Fruit fly (Drosophila melanogaster) whole organism, pupa: ENCODE data around the gene Atac1.

ENCODE experiments used
- CG10348 ChIP-seq: fragments of 200-800 bp; sonication (Bioruptor generic); IDR thresholded peaks from 2 replicates; pipeline ENCODE4 v1.3.6; 2022; ENCODE audit warnings: missing biosample characterization, missing genetic modification characterization
- CG12605 ChIP-seq: fragments of 200-800 bp; sonication (Bioruptor generic); IDR thresholded peaks from 2 replicates; pipeline ENCODE4 v1.3.6; 2022; ENCODE audit warnings: missing biosample characterization, missing genetic modification characterization
- CG13204 ChIP-seq: fragments of 200-800 bp; sonication (Bioruptor generic); optimal IDR thresholded peaks from 2 replicates; lab custom pipeline; 2018; ENCODE audit warnings: missing biosample characterization, mild to moderate bottlenecking, missing genetic modification characterization, moderate library complexity
- CG14655 ChIP-seq: fragments of 200-800 bp; sonication (Bioruptor generic); optimal IDR thresholded peaks from 3 replicates; lab custom pipeline; 2017; ENCODE audit warnings: mild to moderate bottlenecking, missing biosample characterization, missing genetic modification reagents, missing genetic modification characterization
- CG15710 ChIP-seq: fragments of 200-800 bp; sonication (Bioruptor generic); optimal IDR thresholded peaks from 2 replicates; lab custom pipeline; 2018; ENCODE audit warnings: missing biosample characterization, mild to moderate bottlenecking, missing genetic modification characterization, moderate library complexity
- CG17806 ChIP-seq: fragments of 200-800 bp; sonication (Bioruptor generic); optimal IDR thresholded peaks from 2 replicates; lab custom pipeline; 2018; ENCODE audit warnings: missing biosample characterization, mild to moderate bottlenecking, missing genetic modification characterization, moderate library complexity
- CG32121 ChIP-seq: fragments of 200-800 bp; sonication (Bioruptor generic); IDR thresholded peaks from 2 replicates; pipeline ENCODE4 v1.3.6; 2022; ENCODE audit warnings: missing biosample characterization, missing genetic modification characterization
- CG34367 ChIP-seq: fragments of 200-800 bp; sonication (Bioruptor generic); optimal IDR thresholded peaks from 2 replicates; lab custom pipeline; 2018; ENCODE audit warnings: missing biosample characterization, mild to moderate bottlenecking, missing genetic modification characterization
- CG4496 ChIP-seq: fragments of 200-800 bp; sonication (Bioruptor generic); IDR thresholded peaks from 3 replicates; pipeline ENCODE4 v1.3.6; 2022; ENCODE audit warnings: missing biosample characterization, missing genetic modification characterization
- CG8159 ChIP-seq: fragments of 200-800 bp; sonication (Bioruptor generic); optimal IDR thresholded peaks from 3 replicates; lab custom pipeline; 2018; ENCODE audit warnings: missing biosample characterization, mild to moderate bottlenecking, missing genetic modification characterization, moderate library complexity
- CG8301 ChIP-seq: fragments of 200-800 bp; sonication (Bioruptor generic); optimal IDR thresholded peaks from 2 replicates; lab custom pipeline; 2018; ENCODE audit warnings: missing biosample characterization, mild to moderate bottlenecking, missing genetic modification characterization
- CG9948 ChIP-seq: fragments of 200-800 bp; sonication (Bioruptor generic); optimal IDR thresholded peaks from 2 replicates; lab custom pipeline; 2018; ENCODE audit warnings: missing biosample characterization, mild to moderate bottlenecking, missing genetic modification characterization, moderate library complexity
- D1 ChIP-seq: fragments of 200-800 bp; sonication (Bioruptor generic); optimal IDR thresholded peaks from 2 replicates; lab custom pipeline; 2018; ENCODE audit warnings: missing biosample characterization, mild to moderate bottlenecking, missing genetic modification characterization, moderate library complexity
- EcR ChIP-seq: fragments of 200-800 bp; sonication (Bioruptor generic); optimal IDR thresholded peaks from 3 replicates; lab custom pipeline; 2019; ENCODE audit warnings: missing biosample characterization, missing genetic modification characterization, mild to moderate bottlenecking, moderate library complexity, missing genetic modification reagents
- Ets98B ChIP-seq: fragments of 200-800 bp; sonication (Bioruptor generic); IDR thresholded peaks from 2 replicates; pipeline ENCODE4 v1.3.6; 2022; ENCODE audit warnings: missing biosample characterization, missing genetic modification characterization
- Pif1A ChIP-seq: fragments of 200-800 bp; sonication (Bioruptor generic); optimal IDR thresholded peaks from 3 replicates; lab custom pipeline; 2016; ENCODE audit warnings: missing biosample characterization, missing genetic modification characterization
- Pif1B ChIP-seq: fragments of 200-800 bp; sonication (Bioruptor generic); optimal IDR thresholded peaks from 3 replicates; lab custom pipeline; 2016; ENCODE audit warnings: missing biosample characterization, missing genetic modification characterization
- Snoo ChIP-seq: fragments of 200-800 bp; sonication (Bioruptor generic); optimal IDR thresholded peaks from 3 replicates; lab custom pipeline; 2017; ENCODE audit warnings: missing biosample characterization, mild to moderate bottlenecking, missing genetic modification characterization, inconsistent platforms
- gl ChIP-seq: fragments of 200-800 bp; sonication (Bioruptor generic); optimal IDR thresholded peaks from 2 replicates; lab custom pipeline; 2018; ENCODE audit warnings: missing biosample characterization, mild to moderate bottlenecking, missing genetic modification characterization
- rn ChIP-seq: fragments of 200-800 bp; sonication (Bioruptor generic); IDR thresholded peaks from 2 replicates; pipeline ENCODE4 v1.3.6; 2022; ENCODE audit warnings: missing biosample characterization, missing genetic modification characterization

The Atac1 gene

dm6 chr2L:6921360-6922090 lies 38.6 kb downstream of the Atac1 start:
- TF ChIP-seq CG9948 (tag; lab: Kevin White, UChicago) = no peak
- TF ChIP-seq CG13204 (GFP tag; lab: Kevin White, UChicago) = no peak
- TF ChIP-seq CG8159 = peak; percentile 29
- peak; percentile 14 for TF ChIP-seq CG8301 (tag; lab: Kevin White, UChicago)
- peak; percentile 10 for TF ChIP-seq gl (tag; lab: Kevin White, UChicago)
- TF ChIP-seq CG14655 (GFP tag; lab: Kevin White, UChicago) = no peak
- TF ChIP-seq CG32121 (GFP tag; lab: Robert Waterston, UW) = no peak
- no peak for TF ChIP-seq CG15710
- peak; percentile 48; the same call in 1 of the 2 replicates for TF ChIP-seq CG12605 (GFP tag; lab: Robert Waterston, UW)
- no peak for TF ChIP-seq Pif1A (GFP tag; lab: Kevin White, UChicago)
- TF ChIP-seq CG17806 (tag; lab: Kevin White, UChicago) = no peak
- TF ChIP-seq CG4496 (GFP tag; lab: Robert Waterston, UW) = 0 out of 3 replicates have a peak, but pooled peaks have one; percentile 18
- TF ChIP-seq rn = no peak
- peak; percentile 96 for TF ChIP-seq EcR (GFP tag; lab: Kevin White, UChicago)
- no peak for TF ChIP-seq D1 (tag; lab: Kevin White, UChicago)
- TF ChIP-seq CG34367 = no peak
- TF ChIP-seq Snoo = no peak
- TF ChIP-seq Pif1B (GFP tag; lab: Kevin White, UChicago) = peak; percentile 3

DNA sequence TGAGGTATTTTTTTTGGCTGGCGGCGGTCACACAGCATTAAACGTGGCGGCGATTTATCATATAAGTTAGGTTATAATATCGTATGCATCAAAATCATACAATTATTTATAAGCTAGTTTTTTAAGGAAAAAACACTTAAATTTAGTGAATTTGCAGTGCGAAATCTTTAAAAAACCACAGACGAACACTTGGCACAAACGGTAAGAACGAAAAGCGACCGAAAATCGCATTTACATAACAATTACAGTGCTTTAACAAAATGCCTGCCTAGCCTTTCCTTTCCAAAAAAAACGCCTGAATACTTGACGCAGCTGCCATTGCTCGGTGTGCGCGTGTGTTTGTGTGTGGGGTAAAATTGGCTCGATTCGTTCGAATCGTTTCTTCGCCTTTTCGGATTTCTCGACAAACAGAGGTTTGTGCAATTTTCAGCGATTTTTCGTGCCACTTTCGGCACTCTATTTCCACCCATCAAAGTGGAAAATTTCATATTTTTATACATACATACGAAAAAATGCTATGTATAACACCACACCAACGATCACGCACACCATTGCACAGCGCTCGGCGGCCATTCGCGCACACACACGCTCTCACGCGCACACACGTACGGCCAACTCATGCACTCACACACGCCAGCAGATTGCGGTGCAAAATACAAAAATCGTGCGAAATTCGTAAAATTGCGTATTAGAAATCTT lies 39.3 kb downstream of the Atac1 start, which contains the start of gene Hrb27C:
Hrb27C (plus strand) TSS at position 44 of the 699 bp plus-strand sequence.
- TF ChIP-seq Ets98B (GFP tag; lab: Robert Waterston, UW) (peak; percentile 33; the same call in 1 of the 2 replicates), Pif1B (GFP tag; lab: Kevin White, UChicago) (no peak), CG15710 (no peak)

DNA sequence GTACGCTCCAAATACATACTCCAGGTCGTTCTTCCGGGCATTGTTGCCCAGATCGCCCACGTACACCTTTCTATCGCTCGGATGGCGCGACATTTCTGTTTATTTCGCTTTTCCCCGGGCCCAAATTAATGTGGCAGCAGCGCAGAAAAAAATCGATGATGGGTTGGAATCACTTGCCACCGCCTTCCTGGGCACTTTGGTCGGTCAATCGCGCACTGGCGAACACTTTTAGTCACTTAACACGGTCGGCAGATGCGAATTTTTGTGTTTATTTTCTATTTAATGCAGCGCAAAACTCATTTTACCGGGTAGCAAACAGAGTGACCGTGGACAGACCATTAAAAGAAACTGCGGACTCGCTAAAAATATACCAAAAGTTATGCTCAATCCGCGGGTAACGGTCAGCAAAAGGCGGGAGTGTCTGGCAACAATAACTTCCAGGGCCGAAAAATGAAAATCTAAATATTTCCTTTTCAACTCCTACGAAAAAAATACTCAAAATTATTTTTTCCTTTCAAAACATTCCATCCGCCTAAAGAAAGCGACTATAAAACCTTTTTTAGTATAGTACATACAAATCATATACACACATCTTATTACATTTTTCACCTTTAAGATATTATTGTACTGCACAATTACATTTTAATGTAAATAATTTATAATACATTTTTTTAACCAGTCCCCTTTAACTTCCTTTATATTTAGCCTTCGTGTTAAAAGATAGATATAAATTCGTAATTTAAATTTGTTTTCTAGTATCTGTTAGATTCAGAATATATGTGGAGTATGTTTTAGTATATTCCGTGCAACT lies 40.1 kb downstream of the Atac1 start, which contains the start of gene x16:
x16 (minus strand) TSS at position 361 of the 811 bp plus-strand sequence.
- TF ChIP-seq Ets98B (GFP tag; lab: Robert Waterston, UW) (no peak), Pif1B (GFP tag; lab: Kevin White, UChicago) (no peak), CG12605 (GFP tag; lab: Robert Waterston, UW) (no peak), CG9948 (tag; lab: Kevin White, UChicago) (no peak), CG8159 (peak; percentile 13), Pif1A (GFP tag; lab: Kevin White, UChicago) (no peak), D1 (tag; lab: Kevin White, UChicago) (no peak), CG15710 (no peak)

- TF ChIP-seq CG12605 (GFP tag; lab: Robert Waterston, UW) = no peak
- no peak for TF ChIP-seq Ets98B (GFP tag; lab: Robert Waterston, UW)
- TF ChIP-seq CG9948 (tag; lab: Kevin White, UChicago) = no peak
- TF ChIP-seq CG8159 = no peak
- peak; percentile 4 for TF ChIP-seq CG15710
- TF ChIP-seq CG10348 (GFP tag; lab: Robert Waterston, UW) = no peak
- no peak for TF ChIP-seq CG17806 (tag; lab: Kevin White, UChicago)
- TF ChIP-seq D1 (tag; lab: Kevin White, UChicago) = no peak
Measured at dm6 chr2L:6919203-6919849, 40.8 kb downstream of the Atac1 start.

DNA sequence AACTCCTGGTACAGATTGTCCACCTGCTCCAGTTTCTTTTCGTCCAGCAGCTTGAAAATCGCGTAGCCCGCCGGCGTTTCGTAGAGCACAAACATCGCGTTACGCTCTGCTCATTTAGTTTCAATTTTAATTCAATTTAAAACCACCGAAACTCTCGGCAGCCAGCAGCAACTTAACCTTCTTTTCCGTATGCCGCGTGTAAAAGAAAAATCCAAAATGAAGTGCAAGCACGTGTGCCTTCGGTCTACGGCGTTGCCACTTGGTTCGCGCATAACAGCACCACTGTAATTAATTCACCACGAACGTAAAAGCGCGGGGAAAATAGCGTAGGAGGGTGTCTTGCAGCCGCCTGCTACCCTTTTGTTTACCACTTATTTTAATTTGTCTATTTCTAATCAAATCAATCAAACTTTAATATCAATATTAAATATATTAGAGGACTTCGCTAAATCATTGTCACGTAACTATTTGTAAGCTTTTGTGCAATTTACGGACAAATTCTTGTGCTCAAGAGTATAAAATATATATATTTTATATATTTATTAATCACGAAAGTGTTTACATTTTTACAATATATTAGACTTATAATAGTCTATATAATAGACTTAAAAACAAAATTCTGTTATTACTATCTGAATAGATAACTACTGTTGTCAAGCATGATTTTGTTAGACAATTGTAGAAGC lies 41.5 kb downstream of the Atac1 start, which contains the start of gene nop5:
nop5 (minus strand) TSS at position 227 of the 686 bp plus-strand sequence.
- TF ChIP-seq Snoo = peak; percentile 50
- peak; percentile 67 for TF ChIP-seq CG15710
- peak; percentile 63 for TF ChIP-seq CG9948 (tag; lab: Kevin White, UChicago)
- peak; percentile 44 for TF ChIP-seq CG17806 (tag; lab: Kevin White, UChicago)
- TF ChIP-seq CG14655 (GFP tag; lab: Kevin White, UChicago) = no peak
